Fruit fly (Drosophila melanogaster) whole organism, embryonic: ENCODE results near the gene Cralbp.
A peak's percentile ranks its signal among the peaks of the same experiment; 100 is the strongest.

ENCODE experiments used
- ATbp ChIP-seq: fragments of 200-800 bp; sonication (Bioruptor generic); optimal IDR thresholded peaks from 2 replicates; lab custom pipeline; 2017; ENCODE audit warnings: missing biosample characterization, mild to moderate bottlenecking, missing genetic modification characterization, missing genetic modification reagents
- Abd-B ChIP-seq: fragments of 200-800 bp; sonication (Bioruptor generic); optimal IDR thresholded peaks from 2 replicates; lab custom pipeline; 2018; ENCODE audit warnings: missing biosample characterization, mild to moderate bottlenecking, missing genetic modification characterization, moderate library complexity
- Ada2b ChIP-seq: fragments of 200-800 bp; sonication (Bioruptor generic); IDR thresholded peaks from 2 replicates; pipeline ENCODE4 v1.3.6; 2022; ENCODE audit warnings: missing biosample characterization, missing genetic modification characterization
- Blimp-1 ChIP-seq: fragments of 200-800 bp; sonication (Bioruptor generic); optimal IDR thresholded peaks from 3 replicates; lab custom pipeline; 2018; ENCODE audit warnings: missing biosample characterization, missing genetic modification characterization, mild to moderate bottlenecking, moderate library complexity, missing genetic modification reagents
- CG10274 ChIP-seq: fragments of 200-800 bp; sonication (Bioruptor generic); optimal IDR thresholded peaks from 3 replicates; lab custom pipeline; 2017; ENCODE audit warnings: missing biosample characterization, mild to moderate bottlenecking, missing genetic modification characterization
- CG10979 ChIP-seq: fragments of 200-800 bp; sonication (Bioruptor generic); optimal IDR thresholded peaks from 2 replicates; lab custom pipeline; 2018; ENCODE audit warnings: missing biosample characterization, mild to moderate bottlenecking, missing genetic modification characterization, moderate library complexity
- CG11247 ChIP-seq: fragments of 200-800 bp; sonication (Bioruptor generic); IDR thresholded peaks from 2 replicates; pipeline ENCODE4 v1.3.6; 2022; ENCODE audit warnings: missing biosample characterization, missing genetic modification characterization
- CG11504 ChIP-seq: fragments of 200-800 bp; sonication (Bioruptor generic); optimal IDR thresholded peaks from 3 replicates; lab custom pipeline; 2019; ENCODE audit warnings: missing biosample characterization, mild to moderate bottlenecking, missing genetic modification characterization, moderate library complexity
- CG12391 ChIP-seq: fragments of 200-800 bp; sonication (Bioruptor generic); optimal IDR thresholded peaks from 3 replicates; lab custom pipeline; 2018; ENCODE audit warnings: missing biosample characterization, mild to moderate bottlenecking, missing genetic modification characterization, moderate library complexity
- CG13296 ChIP-seq: fragments of 200-800 bp; sonication (Bioruptor generic); optimal IDR thresholded peaks from 3 replicates; lab custom pipeline; 2018; ENCODE audit warnings: missing biosample characterization, mild to moderate bottlenecking, missing genetic modification characterization
- CG17361 ChIP-seq: fragments of 200-800 bp; sonication (Bioruptor generic); IDR thresholded peaks from 3 replicates; pipeline ENCODE4 v1.3.6; 2022; ENCODE audit warnings: missing biosample characterization, missing genetic modification characterization
- CG17385 ChIP-seq: fragments of 200-800 bp; sonication (Bioruptor generic); optimal IDR thresholded peaks from 3 replicates; lab custom pipeline; 2018; ENCODE audit warnings: missing biosample characterization, mild to moderate bottlenecking, missing genetic modification characterization
- CG18599 ChIP-seq: fragments of 200-800 bp; sonication (Bioruptor generic); optimal IDR thresholded peaks from 3 replicates; lab custom pipeline; 2017; ENCODE audit warnings: missing biosample characterization, missing genetic modification characterization, mild to moderate bottlenecking, moderate library complexity, missing genetic modification reagents
- CG2120 ChIP-seq: fragments of 200-800 bp; sonication (Bioruptor generic); optimal IDR thresholded peaks from 3 replicates; lab custom pipeline; 2016; ENCODE audit warnings: missing biosample characterization, missing genetic modification characterization
- CG2202 ChIP-seq: fragments of 200-800 bp; sonication (Bioruptor generic); optimal IDR thresholded peaks from 2 replicates; lab custom pipeline; 2018; ENCODE audit warnings: missing biosample characterization, mild to moderate bottlenecking, missing genetic modification characterization
- CG2678 ChIP-seq: fragments of 200-800 bp; sonication (Bioruptor generic); optimal IDR thresholded peaks from 3 replicates; lab custom pipeline; 2019; ENCODE audit warnings: missing biosample characterization, mild to moderate bottlenecking, missing genetic modification characterization, moderate library complexity
- CG32767 ChIP-seq: fragments of 200-800 bp; sonication (Bioruptor generic); IDR thresholded peaks from 2 replicates; pipeline ENCODE4 v1.3.6; 2022; ENCODE audit warnings: missing biosample characterization, missing genetic modification characterization
- CG33557 ChIP-seq: fragments of 200-800 bp; sonication (Bioruptor generic); optimal IDR thresholded peaks from 2 replicates; lab custom pipeline; 2019; ENCODE audit warnings: missing biosample characterization, mild to moderate bottlenecking, missing genetic modification characterization, moderate library complexity
- CG3407 ChIP-seq: fragments of 200-800 bp; sonication (Bioruptor generic); optimal IDR thresholded peaks from 2 replicates; lab custom pipeline; 2018; ENCODE audit warnings: missing biosample characterization, mild to moderate bottlenecking, missing genetic modification characterization
- CG6654 ChIP-seq: fragments of 200-800 bp; sonication (Bioruptor generic); optimal IDR thresholded peaks from 2 replicates; lab custom pipeline; 2017; ENCODE audit warnings: missing biosample characterization, mild to moderate bottlenecking, missing genetic modification characterization
- CG6689 ChIP-seq: fragments of 200-800 bp; sonication (Bioruptor generic); IDR thresholded peaks from 2 replicates; pipeline ENCODE4 v1.3.6; 2022; ENCODE audit warnings: missing biosample characterization, missing genetic modification characterization
- CG9727 ChIP-seq: fragments of 200-800 bp; sonication (Bioruptor generic); optimal IDR thresholded peaks from 3 replicates; lab custom pipeline; 2017; ENCODE audit warnings: missing biosample characterization, mild to moderate bottlenecking, missing genetic modification characterization
- CG9817 ChIP-seq: fragments of 200-800 bp; sonication (Bioruptor generic); optimal IDR thresholded peaks from 2 replicates; lab custom pipeline; 2018; ENCODE audit warnings: missing biosample characterization, mild to moderate bottlenecking, missing genetic modification characterization, moderate library complexity
- CG9932 ChIP-seq: fragments of 200-800 bp; sonication (Bioruptor generic); IDR thresholded peaks from 2 replicates; pipeline ENCODE4 v1.3.6; 2022; ENCODE audit warnings: missing biosample characterization, missing genetic modification characterization
- CoRest ChIP-seq: fragments of 200-800 bp; sonication (Bioruptor generic); optimal IDR thresholded peaks from 3 replicates; lab custom pipeline; 2018; ENCODE audit warnings: missing biosample characterization, mild to moderate bottlenecking, missing genetic modification characterization, moderate library complexity
- CrebB ChIP-seq: fragments of 200-800 bp; sonication (Bioruptor generic); optimal IDR thresholded peaks from 3 replicates; lab custom pipeline; 2018; ENCODE audit warnings: missing biosample characterization, mild to moderate bottlenecking, missing genetic modification characterization
- Dek ChIP-seq: fragments of 200-800 bp; sonication (Bioruptor generic); optimal IDR thresholded peaks from 3 replicates; lab custom pipeline; 2019; ENCODE audit warnings: missing biosample characterization, mild to moderate bottlenecking, missing genetic modification characterization, moderate library complexity
- Dip3 ChIP-seq: fragments of 200-800 bp; sonication (Bioruptor generic); optimal IDR thresholded peaks from 3 replicates; lab custom pipeline; 2016; ENCODE audit warnings: missing biosample characterization, missing genetic modification characterization
- HLH3B ChIP-seq: fragments of 200-800 bp; sonication (Bioruptor generic); IDR thresholded peaks from 2 replicates; pipeline ENCODE4 v1.3.6; 2022; ENCODE audit warnings: missing biosample characterization, missing genetic modification characterization
- Hmr ChIP-seq: fragments of 200-800 bp; sonication (Bioruptor generic); optimal IDR thresholded peaks from 3 replicates; lab custom pipeline; 2017; ENCODE audit warnings: mild to moderate bottlenecking, missing biosample characterization, missing genetic modification reagents, missing genetic modification characterization
- Oli ChIP-seq: fragments of 200-800 bp; sonication (Bioruptor generic); optimal IDR thresholded peaks from 2 replicates; lab custom pipeline; 2018; ENCODE audit warnings: missing biosample characterization, mild to moderate bottlenecking, missing genetic modification characterization, moderate library complexity
- Rfx ChIP-seq: fragments of 200-800 bp; sonication (Bioruptor generic); IDR thresholded peaks from 2 replicates; pipeline ENCODE4 v1.3.6; 2022; ENCODE audit warnings: missing biosample characterization, missing genetic modification characterization
- Sin3A ChIP-seq: fragments of >200 bp; optimal IDR thresholded peaks from 2 replicates; lab custom pipeline; 2018
- Six4 ChIP-seq: fragments of 200-800 bp; sonication (Bioruptor generic); optimal IDR thresholded peaks from 2 replicates; lab custom pipeline; 2016; ENCODE audit warnings: missing biosample characterization, missing genetic modification characterization
- TFAM ChIP-seq: fragments of 200-800 bp; sonication (Bioruptor generic); optimal IDR thresholded peaks from 2 replicates; lab custom pipeline; 2017; ENCODE audit warnings: missing biosample characterization, missing genetic modification characterization, inconsistent platforms
- al ChIP-seq: fragments of 200-800 bp; sonication (Bioruptor generic); IDR thresholded peaks from 2 replicates; pipeline ENCODE4 v1.3.6; 2022; ENCODE audit warnings: missing biosample characterization, missing genetic modification characterization
- amos ChIP-seq: fragments of 200-800 bp; sonication (Bioruptor generic); IDR thresholded peaks from 2 replicates; pipeline ENCODE4 v1.3.6; 2022; ENCODE audit warnings: missing biosample characterization, missing genetic modification characterization; ENCODE audit not compliant: partially characterized antibody
- da ChIP-seq: fragments of 200-800 bp; sonication (Bioruptor generic); optimal IDR thresholded peaks from 2 replicates; lab custom pipeline; 2016; ENCODE audit warnings: missing biosample characterization, missing genetic modification characterization
- dysf ChIP-seq: fragments of 200-800 bp; sonication (Bioruptor generic); IDR thresholded peaks from 3 replicates; pipeline ENCODE4 v1.3.6; 2022; ENCODE audit warnings: missing biosample characterization, missing genetic modification characterization
- esg ChIP-seq: fragments of 200-800 bp; sonication (Bioruptor generic); conservative IDR thresholded peaks from 2 replicates; pipeline ENCODE4 v1.3.6; 2022; ENCODE audit warnings: missing biosample characterization, missing genetic modification characterization
- fd3F ChIP-seq: fragments of 200-800 bp; sonication (Bioruptor generic); optimal IDR thresholded peaks from 2 replicates; lab custom pipeline; 2018; ENCODE audit warnings: missing biosample characterization, mild to moderate bottlenecking, missing genetic modification characterization, moderate library complexity
- klu ChIP-seq: fragments of 200-800 bp; sonication (Bioruptor generic); IDR thresholded peaks from 2 replicates; pipeline ENCODE4 v1.3.6; 2022; ENCODE audit warnings: missing biosample characterization, missing genetic modification characterization
- lab ChIP-seq: fragments of 200-800 bp; sonication (Bioruptor generic); optimal IDR thresholded peaks from 3 replicates; lab custom pipeline; 2017; ENCODE audit warnings: missing biosample characterization, missing genetic modification characterization, mild to moderate bottlenecking, moderate library complexity, missing genetic modification reagents
- nmo ChIP-seq: fragments of 200-800 bp; sonication (Bioruptor generic); optimal IDR thresholded peaks from 2 replicates; lab custom pipeline; 2018; ENCODE audit warnings: missing biosample characterization, mild to moderate bottlenecking, missing genetic modification characterization, moderate library complexity
- prd ChIP-seq, 3 experiments: fragments of >200 bp in 2 of 3; fragments of 200-800 bp in 1 of 3; sonication (Bioruptor generic) in 1 of 3; optimal IDR thresholded peaks in 2 of 3; IDR thresholded peaks in 1 of 3; 2 replicates in 2 of 3; 3 replicates in 1 of 3; pipeline versions ENCODE4 v1.3.6 to Lab custom; 2017 to 2022; ENCODE audit warnings: missing biosample characterization in 1 of 3, missing genetic modification characterization in 1 of 3
- sens ChIP-seq: fragments of 200-800 bp; sonication (Bioruptor generic); peaks from one replicate; lab custom pipeline; 2016; ENCODE audit warnings: missing biosample characterization, missing genetic modification characterization
- slbo ChIP-seq: fragments of 200-800 bp; sonication (Bioruptor generic); IDR thresholded peaks from 2 replicates; pipeline ENCODE4 v1.3.6; 2022; ENCODE audit warnings: missing biosample characterization, missing genetic modification characterization
- sob ChIP-seq: fragments of 200-800 bp; sonication (Bioruptor generic); IDR thresholded peaks from 2 replicates; pipeline ENCODE4 v1.3.6; 2022; ENCODE audit warnings: missing biosample characterization, missing genetic modification characterization
- sug ChIP-seq: fragments of 200-800 bp; optimal IDR thresholded peaks from 2 replicates; lab custom pipeline; 2019; ENCODE audit warnings: missing biosample characterization, mild to moderate bottlenecking, missing genetic modification characterization, moderate library complexity
- tgo ChIP-seq: fragments of 200-800 bp; sonication (Bioruptor generic); IDR thresholded peaks from 3 replicates; pipeline ENCODE4 v1.3.6; 2022; ENCODE audit warnings: missing biosample characterization, missing genetic modification characterization

Cralbp gene

DNA sequence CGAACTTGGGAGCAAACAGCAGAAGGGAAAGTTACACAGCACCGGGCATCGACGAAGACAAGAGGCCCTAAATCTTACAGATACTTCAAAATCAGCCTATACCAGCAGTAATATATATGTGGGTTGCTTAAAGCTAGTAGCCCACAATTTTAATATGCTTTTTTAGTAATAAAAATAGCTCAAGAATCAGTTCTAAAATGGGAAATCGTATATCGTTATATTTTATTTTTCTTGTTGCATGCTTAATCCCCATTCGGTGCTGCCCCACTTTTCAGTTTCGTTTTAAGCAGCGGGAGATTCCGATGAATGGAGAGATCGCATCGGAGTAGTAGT, 21.5 kb upstream of the Cralbp start (continued):
- TF ChIP-seq esg (no peak), klu (GFP tag; lab: Robert Waterston, UW) (0 out of 2 replicates have a peak, but pooled peaks have one; percentile 31), TFAM (GFP tag; lab: Kevin White, UChicago) (no peak), al (0 out of 2 replicates have a peak, but pooled peaks have one; percentile 20), sug (no peak), CG9727 (peak; percentile 14), sens (GFP tag; lab: Kevin White, UChicago) (peak; percentile 62), CG11247 (GFP tag; lab: Robert Waterston, UW) (0 out of 2 replicates have a peak, but pooled peaks have one; percentile 30), Hmr (peak; percentile 57), nmo (GFP tag; lab: Kevin White, UChicago) (peak; percentile 40), CG6689 (peak; percentile 26; the same call in 1 of the 2 replicates), CG2678 (tag; lab: Kevin White, UChicago) (peak; percentile 46), CG6654 (peak; percentile 1), CG17361 (GFP tag; lab: Robert Waterston, UW) (peak; percentile 30; the same call in 1 of the 3 replicates), CoRest (tag; lab: Kevin White, UChicago) (peak; percentile 42), ATbp (peak; percentile 26), Oli (tag; lab: Kevin White, UChicago) (peak; percentile 34), CrebB (no peak), CG10274 (peak; percentile 41), HLH3B (GFP tag; lab: Robert Waterston, UW) (0 out of 2 replicates have a peak, but pooled peaks have one; percentile 16), dysf (peak; percentile 57; the same call in 2 of the 3 replicates), sob (peak; percentile 21; the same call in 1 of the 2 replicates), CG9932 (peak; percentile 54; the same call in 1 of the 2 replicates), CG10979 (tag; lab: Kevin White, UChicago) (peak; percentile 1), CG11504 (tag; lab: Kevin White, UChicago) (peak; percentile 63), CG3407 (GFP tag; lab: Kevin White, UChicago) (no peak), CG18599 (GFP tag; lab: Kevin White, UChicago) (peak; percentile 45), CG9817 (tag; lab: Kevin White, UChicago) (peak; percentile 39), Dek (tag; lab: Kevin White, UChicago) (peak; percentile 8), CG2120 (GFP tag; lab: Kevin White, UChicago) (peak; percentile 37), Rfx (GFP tag; lab: Robert Waterston, UW) (peak; percentile 56), Abd-B (GFP tag; lab: Kevin White, UChicago) (no peak), CG17385 (GFP tag; lab: Kevin White, UChicago) (peak; percentile 26), CG2202 (tag; lab: Kevin White, UChicago) (no peak), CG12391 (tag; lab: Kevin White, UChicago) (peak; percentile 28), Ada2b (GFP tag; lab: Robert Waterston, UW) (peak; percentile 36; the same call in 1 of the 2 replicates), lab (GFP tag; lab: Kevin White, UChicago) (peak; percentile 15), CG13296 (GFP tag; lab: Kevin White, UChicago) (peak; percentile 4), fd3F (peak; percentile 1), CG32767 (GFP tag; lab: Robert Waterston, UW) (no peak), Dip3 (GFP tag; lab: Kevin White, UChicago) (peak; percentile 34), Blimp-1 (GFP tag; lab: Kevin White, UChicago) (peak; percentile 47), amos (GFP tag; lab: Robert Waterston, UW) (no peak), prd (optimal IDR thresholded peaks at IDR 0.05; lab: Kevin White, UChicago) (no peak), prd (GFP tag; IDR thresholded peaks at IDR 0.05; lab: Robert Waterston, UW) (peak; percentile 29; the same call in 1 of the 3 replicates), CG33557 (no peak), da (GFP tag; lab: Kevin White, UChicago) (no peak), slbo (GFP tag; lab: Robert Waterston, UW) (0 out of 2 replicates have a peak, but pooled peaks have one; percentile 18), Sin3A (lab: Kevin White, UChicago) (no peak), tgo (GFP tag; lab: Robert Waterston, UW) (peak; percentile 35; the same call in 1 of the 3 replicates), Six4 (GFP tag; lab: Kevin White, UChicago) (no peak)
